Fruit fly (Drosophila melanogaster): ENCODE results near the gene Zaf1.
A peak's percentile ranks its signal among the peaks of the same experiment; 100 is the strongest.

The Zaf1 gene

DNA sequence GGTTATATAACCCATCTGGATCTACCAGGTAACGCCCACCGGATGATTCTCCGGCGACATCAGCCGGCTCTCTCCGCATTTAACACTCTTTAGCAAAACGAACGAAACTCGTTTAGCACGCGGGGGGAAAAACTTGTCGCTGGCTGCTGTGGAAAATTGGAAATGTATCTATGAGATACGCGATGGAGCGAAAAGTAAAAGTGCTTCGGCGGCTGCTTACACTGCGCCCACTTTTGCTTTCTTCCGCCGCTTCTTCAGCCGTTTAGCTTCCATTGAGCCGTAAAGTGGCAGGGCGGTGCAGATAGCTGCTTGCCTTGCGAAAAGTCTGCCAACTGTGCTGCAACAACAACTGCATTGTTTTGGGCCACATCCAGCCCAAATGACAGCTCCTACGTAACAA lies 35.7 kb upstream of the Zaf1 start:
- TF ChIP-seq pan (optimal IDR thresholded peaks at IDR 0.05) (no peak), EcR (GFP tag; optimal IDR thresholded peaks at IDR 0.05) (no peak), psq (optimal IDR thresholded peaks at IDR 0.05) (no peak), CG8478 (optimal IDR thresholded peaks at IDR 0.05) (no peak), usp (GFP tag; optimal IDR thresholded peaks at IDR 0.05) (no peak), Dll (optimal IDR thresholded peaks at IDR 0.05) (no peak)

DNA sequence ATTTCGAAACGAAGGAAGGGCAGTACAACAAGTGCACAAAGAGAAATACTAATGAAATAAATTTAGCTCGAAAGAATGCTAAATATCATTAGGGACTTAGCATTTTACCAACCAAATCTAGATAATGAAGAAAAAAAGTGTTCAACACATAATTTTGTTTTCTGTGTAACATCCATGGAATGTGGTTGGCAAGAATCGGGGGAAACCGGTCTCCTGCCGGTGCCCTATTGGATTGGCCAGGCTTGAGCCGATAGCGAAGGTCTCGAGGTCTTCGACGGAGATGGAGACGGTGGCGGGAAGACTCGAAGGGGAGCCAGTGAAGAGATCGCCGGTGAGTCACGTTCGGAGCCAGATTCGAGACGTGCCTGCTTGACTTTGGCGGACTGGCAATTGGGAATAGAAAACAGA lies 32.3 kb upstream of the Zaf1 start:
- TF ChIP-seq pan (optimal IDR thresholded peaks at IDR 0.05) (no peak), CG8478 (optimal IDR thresholded peaks at IDR 0.05) (no peak), usp (GFP tag; optimal IDR thresholded peaks at IDR 0.05) (no peak), psq (optimal IDR thresholded peaks at IDR 0.05) (no peak), Dll (optimal IDR thresholded peaks at IDR 0.05) (no peak), EcR (GFP tag; optimal IDR thresholded peaks at IDR 0.05) (no peak)

DNA sequence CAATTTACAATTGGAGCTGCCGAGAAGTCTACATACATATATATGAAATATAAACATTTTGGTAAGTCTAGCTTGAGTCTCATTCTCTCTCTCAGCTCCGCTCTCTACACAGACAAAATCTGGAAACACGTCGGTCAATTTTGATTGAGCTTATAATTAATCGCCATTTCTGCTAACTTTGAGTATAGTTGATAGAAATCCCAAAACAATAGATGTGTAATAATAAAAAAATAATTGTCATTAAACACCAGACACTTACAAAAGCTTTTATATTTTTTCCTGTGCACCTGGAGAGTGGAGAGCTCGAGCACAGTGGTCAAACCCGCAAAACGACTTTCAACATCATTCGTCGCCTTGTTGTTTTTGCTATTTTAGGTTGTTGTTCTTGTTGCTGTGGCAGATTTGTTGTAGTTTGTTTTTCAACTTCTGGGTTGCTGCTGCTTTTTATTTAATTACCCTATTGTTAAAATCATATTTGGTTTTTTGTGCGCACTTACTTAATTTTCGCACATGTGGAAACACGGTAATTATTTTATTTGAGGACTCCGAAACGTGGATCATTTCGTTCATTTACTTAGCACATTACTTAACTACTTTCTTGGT lies 31.3 kb upstream of the Zaf1 start:
- no peak for TF ChIP-seq pan (optimal IDR thresholded peaks at IDR 0.05)
- no peak for TF ChIP-seq psq (optimal IDR thresholded peaks at IDR 0.05)
- no peak for TF ChIP-seq Dll (optimal IDR thresholded peaks at IDR 0.05)
- TF ChIP-seq EcR (GFP tag; optimal IDR thresholded peaks at IDR 0.05) = no peak
- TF ChIP-seq usp (GFP tag; optimal IDR thresholded peaks at IDR 0.05) = no peak
- TF ChIP-seq CG8478 (optimal IDR thresholded peaks at IDR 0.05) = no peak

DNA sequence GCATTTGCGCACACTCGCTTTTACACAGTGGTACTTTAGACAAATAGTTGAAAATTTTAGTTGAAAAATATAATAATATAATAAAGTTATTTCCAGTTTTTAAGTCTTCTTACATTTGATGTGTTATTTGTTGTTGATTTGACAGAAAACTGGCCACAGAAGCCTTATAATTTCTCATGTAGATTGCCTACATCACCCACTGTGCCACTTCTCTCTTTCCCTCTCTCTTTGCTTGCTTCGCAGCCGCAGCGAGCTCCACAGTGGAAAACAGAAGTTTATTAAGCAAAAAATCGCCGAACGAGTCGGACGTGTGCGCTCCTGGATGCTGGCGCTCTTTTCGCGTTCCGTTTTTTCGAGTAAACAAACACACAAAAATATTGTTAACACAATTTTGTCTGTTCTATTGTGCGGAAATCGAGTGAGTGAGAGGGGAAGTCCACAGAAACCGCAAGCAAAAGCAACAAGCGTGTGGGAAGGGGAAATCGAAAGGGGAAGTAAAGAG lies 30.5 kb upstream of the Zaf1 start, which contains the start of gene CG42327:
Gene CG42327, plus strand, starts transcription at position 277 of the 502 bp plus-strand sequence.
- TF ChIP-seq EcR (GFP tag; optimal IDR thresholded peaks at IDR 0.05) = no peak
- TF ChIP-seq Dll (optimal IDR thresholded peaks at IDR 0.05) = no peak
- TF ChIP-seq pan (optimal IDR thresholded peaks at IDR 0.05) = no peak
- no peak for TF ChIP-seq psq (optimal IDR thresholded peaks at IDR 0.05)
- TF ChIP-seq CG8478 (optimal IDR thresholded peaks at IDR 0.05) = no peak
- TF ChIP-seq usp (GFP tag; optimal IDR thresholded peaks at IDR 0.05) = no peak

DNA sequence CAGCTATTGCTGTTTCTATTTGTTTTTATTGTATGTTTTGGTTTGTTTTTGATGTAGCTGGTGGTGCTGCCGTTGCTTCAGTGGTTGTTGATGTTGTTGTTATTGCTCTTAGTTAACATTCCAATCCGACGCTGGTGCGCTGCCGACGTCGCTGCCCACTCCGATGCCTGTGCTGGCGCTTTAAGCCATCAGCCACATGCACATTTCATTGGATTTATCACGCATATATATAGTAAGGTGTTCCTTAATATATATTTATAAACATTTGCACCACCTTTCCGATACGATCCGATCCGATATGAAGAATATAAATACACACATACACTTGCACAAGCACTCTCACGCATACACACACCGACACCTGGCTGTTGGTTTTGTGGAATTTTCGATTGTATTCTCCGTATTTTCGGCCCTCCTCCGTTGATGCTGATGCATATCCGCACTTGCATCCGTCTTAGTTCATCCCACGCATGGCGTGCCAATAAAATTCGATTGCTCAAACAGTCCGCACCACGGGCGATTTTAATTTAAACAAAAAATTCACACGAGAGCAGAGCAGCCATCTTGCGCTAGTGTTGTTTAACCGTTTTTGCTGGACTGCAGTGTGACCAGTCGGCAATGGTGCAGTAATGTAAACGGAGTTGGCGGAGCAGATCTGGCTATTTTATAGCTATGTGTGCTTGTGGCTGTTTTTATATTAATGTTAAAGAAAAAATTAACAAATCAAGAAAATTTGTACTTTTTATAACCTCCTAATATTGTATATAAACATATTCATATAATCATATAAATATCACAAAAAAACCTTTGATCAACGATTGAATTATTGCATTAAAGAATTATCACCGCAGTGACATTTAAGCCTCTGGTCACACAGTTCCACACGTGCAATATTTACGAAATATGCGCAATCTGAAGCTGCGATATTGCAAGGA lies 24.9 kb upstream of the Zaf1 start, which contains the start of the genes Csk and Elp1:
Gene Csk, minus strand, starts transcription at position 602 of the 935 bp plus-strand sequence.
Gene Elp1, plus strand, starts transcription at position 867 of the 935 bp plus-strand sequence.
- TF ChIP-seq usp (GFP tag; optimal IDR thresholded peaks at IDR 0.05) (no peak), Dll (optimal IDR thresholded peaks at IDR 0.05) (no peak), EcR (GFP tag; optimal IDR thresholded peaks at IDR 0.05) (no peak), pan (optimal IDR thresholded peaks at IDR 0.05) (no peak), psq (optimal IDR thresholded peaks at IDR 0.05) (no peak), CG8478 (optimal IDR thresholded peaks at IDR 0.05) (no peak)

DNA sequence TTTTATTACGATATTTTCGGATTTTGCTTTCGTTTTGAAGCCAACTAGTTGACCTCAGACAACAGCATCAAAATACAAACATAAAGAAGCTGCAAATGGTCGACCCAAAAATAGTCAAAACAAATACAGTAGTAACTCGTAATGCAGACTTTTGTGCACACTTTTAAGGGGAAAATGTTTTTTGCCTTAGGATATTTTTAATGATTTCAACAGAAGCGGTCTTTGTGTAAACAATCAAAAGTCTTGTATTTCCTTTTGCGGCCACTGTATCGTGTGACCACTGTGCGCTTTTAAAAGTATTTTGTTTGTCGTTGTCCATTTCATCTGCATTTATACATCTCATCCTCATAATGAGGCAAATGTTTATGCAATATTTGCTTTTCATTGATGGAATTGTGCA lies 24.0 kb upstream of the Zaf1 start:
- TF ChIP-seq EcR (GFP tag; optimal IDR thresholded peaks at IDR 0.05) (no peak), CG8478 (optimal IDR thresholded peaks at IDR 0.05) (no peak), usp (GFP tag; optimal IDR thresholded peaks at IDR 0.05) (no peak), psq (optimal IDR thresholded peaks at IDR 0.05) (no peak), pan (optimal IDR thresholded peaks at IDR 0.05) (no peak), Dll (optimal IDR thresholded peaks at IDR 0.05) (no peak)

DNA sequence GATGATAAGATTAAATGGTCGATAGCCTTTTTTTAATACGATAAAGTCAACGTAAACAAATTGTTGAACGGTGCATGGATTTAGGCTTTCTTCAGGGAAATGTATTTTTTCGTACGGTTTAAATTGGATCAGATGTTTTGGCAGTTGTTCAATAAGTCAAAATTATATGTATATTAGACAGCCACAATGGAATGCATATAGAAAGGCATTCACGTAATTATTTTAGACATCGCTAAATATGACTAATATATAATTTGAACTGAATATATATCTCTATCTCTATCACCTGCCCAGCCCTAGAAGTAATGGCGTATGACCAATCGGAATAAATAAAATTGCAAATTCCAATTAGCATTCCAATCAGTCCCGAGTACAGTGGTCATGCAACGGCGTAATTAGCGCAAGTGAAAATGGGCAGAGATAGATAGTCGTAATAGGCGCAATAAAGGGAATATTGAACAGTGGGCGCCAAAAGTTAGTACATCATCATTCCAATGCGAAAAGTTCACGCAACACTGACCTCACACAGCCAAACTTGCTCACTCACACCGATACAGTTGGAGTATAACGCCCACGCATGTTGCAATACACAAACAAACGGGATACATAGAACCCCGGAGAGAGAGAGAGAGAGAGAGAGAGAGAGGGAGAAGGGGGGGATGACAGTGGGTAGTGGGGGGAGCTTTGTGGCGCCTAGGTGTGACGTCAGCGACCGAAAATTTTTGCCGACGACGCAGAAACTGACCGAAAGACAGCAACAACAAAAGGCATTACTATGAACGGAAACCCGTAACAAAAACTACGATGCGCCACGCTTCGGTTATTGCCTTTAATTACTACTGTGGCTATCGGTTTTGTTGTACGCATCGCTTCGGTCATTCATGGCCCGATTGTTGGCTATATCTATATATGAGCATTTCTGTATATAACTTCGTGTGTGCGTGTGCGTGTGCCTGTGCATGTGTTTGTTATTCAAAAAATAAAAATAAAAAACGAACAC lies 23.2 kb upstream of the Zaf1 start:
- TF ChIP-seq usp (GFP tag; optimal IDR thresholded peaks at IDR 0.05) (no peak), Dll (optimal IDR thresholded peaks at IDR 0.05) (no peak), pan (optimal IDR thresholded peaks at IDR 0.05) (no peak), EcR (GFP tag; optimal IDR thresholded peaks at IDR 0.05) (peak in 1 of 2 experiments; percentile 12)

DNA sequence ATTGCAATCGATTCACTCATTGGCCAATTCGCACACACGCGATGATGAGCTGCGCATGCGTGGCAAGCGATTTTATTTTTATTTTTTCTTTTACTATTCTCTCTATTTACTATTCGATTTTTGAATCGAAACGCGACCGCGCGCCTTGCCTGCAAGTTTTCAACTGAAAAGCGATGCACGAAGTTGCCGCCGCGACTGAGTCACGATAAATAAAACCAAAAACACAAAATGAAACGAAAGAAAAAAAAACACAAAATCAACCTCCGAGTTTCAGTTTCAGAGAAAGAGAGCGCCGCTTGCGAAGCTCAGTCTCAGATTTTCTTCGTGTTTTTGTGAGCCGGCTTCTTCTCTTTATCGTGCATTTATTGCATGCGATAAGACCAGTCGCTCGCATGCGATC lies 21.4 kb upstream of the Zaf1 start:
- TF ChIP-seq CG8478 (optimal IDR thresholded peaks at IDR 0.05) (no peak), psq (optimal IDR thresholded peaks at IDR 0.05) (no peak), pan (optimal IDR thresholded peaks at IDR 0.05) (no peak), EcR (GFP tag; optimal IDR thresholded peaks at IDR 0.05) (no peak), usp (GFP tag; optimal IDR thresholded peaks at IDR 0.05) (no peak), Dll (optimal IDR thresholded peaks at IDR 0.05) (no peak)

DNA sequence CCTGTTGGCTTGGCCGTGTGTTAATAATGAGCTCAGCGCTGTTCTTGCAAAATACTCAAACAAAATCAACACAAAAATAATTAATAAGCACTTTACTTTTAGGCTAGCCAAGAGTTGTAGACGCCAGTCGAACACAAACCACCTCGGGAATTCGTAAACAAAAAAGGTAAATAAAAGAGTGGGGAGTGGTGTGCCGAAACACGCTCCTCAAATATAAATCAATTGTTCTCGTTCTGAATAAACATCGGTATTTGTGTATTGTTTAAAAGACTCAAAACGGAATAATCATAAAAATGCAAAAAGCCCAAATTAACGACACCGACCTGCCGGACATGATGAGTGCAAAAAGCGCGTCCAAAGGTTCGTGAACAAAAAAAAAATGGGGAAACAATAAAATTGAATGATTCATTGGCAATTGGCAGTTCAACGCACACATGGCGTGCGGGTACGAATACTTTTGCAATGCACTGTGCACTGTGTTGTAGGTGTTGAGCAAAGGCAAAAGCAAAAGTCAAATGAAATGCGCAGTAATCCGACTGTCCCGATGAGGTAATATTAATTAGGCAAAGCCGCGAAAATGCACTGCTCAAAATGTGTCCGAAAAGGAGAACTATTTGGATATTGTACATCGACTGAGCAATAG lies 14.6 kb upstream of the Zaf1 start:
- TF ChIP-seq psq (optimal IDR thresholded peaks at IDR 0.05) (no peak), usp (GFP tag; optimal IDR thresholded peaks at IDR 0.05) (no peak), Dll (optimal IDR thresholded peaks at IDR 0.05) (no peak), pan (optimal IDR thresholded peaks at IDR 0.05) (no peak), EcR (GFP tag; optimal IDR thresholded peaks at IDR 0.05) (no peak)

DNA sequence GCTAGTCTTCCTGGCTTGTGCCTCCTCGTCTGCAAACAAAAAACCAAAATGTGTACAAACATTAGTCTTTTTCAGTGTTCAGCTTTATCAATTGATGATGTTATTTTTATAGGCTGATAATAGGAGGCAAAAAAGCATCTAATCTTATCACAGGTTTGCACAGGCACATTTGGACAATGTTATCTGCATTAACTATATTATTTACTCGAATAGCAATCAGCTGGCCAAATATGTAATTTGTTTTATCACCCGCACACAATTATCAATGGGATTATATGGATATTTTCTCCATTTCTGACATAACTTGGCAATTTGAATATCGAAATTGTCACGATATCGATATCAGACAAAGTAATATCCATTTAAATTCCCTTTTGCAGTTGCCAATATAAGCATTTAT lies 12.1 kb upstream of the Zaf1 start:
- TF ChIP-seq EcR (GFP tag; optimal IDR thresholded peaks at IDR 0.05) (no peak), Dll (optimal IDR thresholded peaks at IDR 0.05) (no peak), psq (optimal IDR thresholded peaks at IDR 0.05) (no peak), pan (optimal IDR thresholded peaks at IDR 0.05) (no peak), CG8478 (optimal IDR thresholded peaks at IDR 0.05) (no peak), usp (GFP tag; optimal IDR thresholded peaks at IDR 0.05) (no peak)
